Fruit fly (Drosophila melanogaster): ENCODE data around the gene dunk.
A peak's percentile ranks its signal among the peaks of the same experiment; 100 is the strongest.

- TF ChIP-seq pad (GFP tag; optimal IDR thresholded peaks at IDR 0.05) = no peak
- TF ChIP-seq CG11617 (GFP tag; optimal IDR thresholded peaks at IDR 0.05) = no peak
- peak; percentile 70 for TF ChIP-seq kay (GFP tag; ENCODE audit: borderline replicate concordance)
- no peak for TF ChIP-seq Hr96 (GFP tag; optimal IDR thresholded peaks at IDR 0.05)
- TF ChIP-seq toe (GFP tag; optimal IDR thresholded peaks at IDR 0.05) = no peak
- TF ChIP-seq Mnt (GFP tag; optimal IDR thresholded peaks at IDR 0.05) = no peak
- TF ChIP-seq tj (GFP tag; optimal IDR thresholded peaks at IDR 0.05) = no peak
- no peak for TF ChIP-seq Clk (GFP tag; optimal IDR thresholded peaks at IDR 0.05)
- TF ChIP-seq CG5204 (GFP tag; optimal IDR thresholded peaks at IDR 0.05) = no peak
- no peak for TF ChIP-seq cic (GFP tag; optimal IDR thresholded peaks at IDR 0.05)
- no peak for TF ChIP-seq CG1620 (GFP tag; optimal IDR thresholded peaks at IDR 0.05)
- TF ChIP-seq CG33017 (tag; optimal IDR thresholded peaks at IDR 0.05) = no peak
Observed at dm6 chr2L:22163302-22163701, 11.9 kb downstream of the dunk start.

Data from whole organism, adult.